Worm (Caenorhabditis elegans): ENCODE measurements around the gene F01F1.2.

- TF ChIP-seq nhr-76 (tag; optimal IDR thresholded peaks at IDR 0.05), result no peak
- no peak for TF ChIP-seq unc-62 (GFP tag; optimal IDR thresholded peaks at IDR 0.05)
- no peak for TF ChIP-seq nhr-237 (tag; optimal IDR thresholded peaks at IDR 0.05)
- TF ChIP-seq hlh-1 (tag; optimal IDR thresholded peaks at IDR 0.05), result no peak
- TF ChIP-seq drap-1 (GFP tag; optimal IDR thresholded peaks at IDR 0.05), result no peak
- TF ChIP-seq unc-39 (tag; optimal IDR thresholded peaks at IDR 0.05), result no peak
- TF ChIP-seq ces-1 (GFP tag; optimal IDR thresholded peaks at IDR 0.05), result peak; percentile 82
- TF ChIP-seq blmp-1 (tag; optimal IDR thresholded peaks at IDR 0.05), result no peak
- TF ChIP-seq nhr-28 (tag; optimal IDR thresholded peaks at IDR 0.05), result no peak
These were observed 24.2 kb downstream of the F01F1.2 start for ce11 chrIII:5902558-5902957.

Data from whole organism, mixed stage, embryonic.